Worm (Caenorhabditis elegans): Measurements from ENCODE around the gene trpp-3.

Gene trpp-3

DNA sequence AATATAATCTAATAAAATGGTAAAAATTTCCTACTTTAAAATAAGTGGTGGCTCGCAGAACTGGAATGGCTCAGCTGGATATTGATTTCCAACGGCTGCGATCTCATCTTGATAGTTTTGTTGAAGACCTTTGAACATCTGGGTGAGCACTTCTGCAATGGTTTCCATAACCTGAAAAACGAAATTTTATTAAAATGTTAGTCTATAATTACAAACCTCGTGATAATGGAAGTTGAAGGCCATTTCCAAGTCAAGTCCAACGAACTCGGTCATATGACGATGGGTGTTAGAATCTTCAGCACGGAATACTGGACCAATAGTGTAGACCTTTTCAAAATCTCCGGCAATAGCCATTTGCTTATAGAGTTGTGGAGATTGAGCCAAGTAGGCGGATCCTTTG is 35.6 kb upstream of the trpp-3 start:
- no peak for TF ChIP-seq ceh-22 (tag; optimal IDR thresholded peaks at IDR 0.05)
- no peak for TF ChIP-seq C38D4.7 (GFP tag; optimal IDR thresholded peaks at IDR 0.05)

- TF ChIP-seq ceh-6 (GFP tag; optimal IDR thresholded peaks at IDR 0.05) (no peak), pat-9 (tag; optimal IDR thresholded peaks at IDR 0.05) (no peak), pag-3 (tag; optimal IDR thresholded peaks at IDR 0.05; ENCODE audit: borderline replicate concordance) (no peak), tbx-2 (tag; optimal IDR thresholded peaks at IDR 0.05) (no peak), C08G9.2 (tag; optimal IDR thresholded peaks at IDR 0.05) (no peak), lin-11 (tag; optimal IDR thresholded peaks at IDR 0.05) (no peak), sdc-2 (tag; optimal IDR thresholded peaks at IDR 0.05) (no peak), pqm-1 (tag; optimal IDR thresholded peaks at IDR 0.05) (no peak), K09A11.1 (tag; optimal IDR thresholded peaks at IDR 0.05; ENCODE audit: insufficient read depth) (no peak), eyg-1 (tag; optimal IDR thresholded peaks at IDR 0.05) (no peak), che-1 (tag; optimal IDR thresholded peaks at IDR 0.05) (no peak), odd-2 (tag; optimal IDR thresholded peaks at IDR 0.05) (no peak), lim-6 (tag; optimal IDR thresholded peaks at IDR 0.05) (no peak), ceh-18 (tag; optimal IDR thresholded peaks at IDR 0.05) (no peak), elt-4 (tag; optimal IDR thresholded peaks at IDR 0.05) (no peak), ceh-24 (tag; optimal IDR thresholded peaks at IDR 0.05) (no peak)
These were observed 34.4 kb upstream of the trpp-3 start, which contains the start of the genes dars-1 and ctr-9 for ce11 chrIII:9490783-9491547. TSS of gene dars-1 (minus strand) at chrIII:9491215. TSS of gene ctr-9 (plus strand) at chrIII:9491396.

DNA sequence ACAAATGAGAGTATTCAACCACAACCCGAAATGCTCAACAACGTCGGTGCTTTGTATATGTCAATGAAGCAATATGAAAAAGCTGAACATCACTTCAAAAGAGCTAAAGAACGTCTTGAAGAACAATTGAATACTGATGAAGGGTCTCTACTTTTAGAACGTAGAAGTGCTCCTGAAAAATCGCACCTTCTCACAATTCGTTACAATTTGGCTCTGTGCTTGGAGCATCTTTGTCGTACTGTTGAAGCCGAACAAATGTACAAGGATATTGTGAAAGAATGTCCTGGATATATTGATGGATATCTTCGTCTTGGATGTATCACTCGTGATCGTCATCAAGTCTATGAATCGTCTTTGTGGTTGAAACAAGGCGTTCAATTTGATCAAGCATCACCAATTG is 31.1 kb upstream of the trpp-3 start:
- TF ChIP-seq Y22D7AL.16 (tag; optimal IDR thresholded peaks at IDR 0.05): no peak
- TF ChIP-seq ceh-19 (GFP tag; optimal IDR thresholded peaks at IDR 0.05): no peak
- TF ChIP-seq ceh-24 (tag; optimal IDR thresholded peaks at IDR 0.05): no peak
- TF ChIP-seq C38D4.7 (GFP tag; optimal IDR thresholded peaks at IDR 0.05): no peak
- TF ChIP-seq elt-4 (tag; optimal IDR thresholded peaks at IDR 0.05): no peak
- TF ChIP-seq nhr-11 (tag; optimal IDR thresholded peaks at IDR 0.05): no peak
- no peak for TF ChIP-seq ceh-31 (tag; optimal IDR thresholded peaks at IDR 0.05)
- no peak for TF ChIP-seq sdc-2 (tag; optimal IDR thresholded peaks at IDR 0.05)
- TF ChIP-seq syd-9 (tag; optimal IDR thresholded peaks at IDR 0.05): no peak
- TF ChIP-seq ceh-9 (tag; optimal IDR thresholded peaks at IDR 0.05): no peak
- no peak for TF ChIP-seq nfya-1 (tag; optimal IDR thresholded peaks at IDR 0.05)
- TF ChIP-seq npax-4 (tag; optimal IDR thresholded peaks at IDR 0.05): no peak
- TF ChIP-seq madf-2 (tag; optimal IDR thresholded peaks at IDR 0.05): no peak

- TF ChIP-seq ceh-31 (tag; optimal IDR thresholded peaks at IDR 0.05) (no peak), ets-4 (tag; optimal IDR thresholded peaks at IDR 0.05) (no peak), ceh-9 (tag; optimal IDR thresholded peaks at IDR 0.05) (no peak), elt-4 (tag; optimal IDR thresholded peaks at IDR 0.05) (no peak), sdc-2 (tag; optimal IDR thresholded peaks at IDR 0.05) (no peak), dmd-4 (tag; optimal IDR thresholded peaks at IDR 0.05; ENCODE audit: borderline replicate concordance) (no peak), ceh-2 (tag; optimal IDR thresholded peaks at IDR 0.05) (no peak), ceh-14 (tag; optimal IDR thresholded peaks at IDR 0.05) (no peak), pha-2 (tag; optimal IDR thresholded peaks at IDR 0.05) (no peak), ceh-34 (tag; optimal IDR thresholded peaks at IDR 0.05) (no peak)
These were observed 29.3 kb upstream of the trpp-3 start for ce11 chrIII:9496083-9496482.

DNA sequence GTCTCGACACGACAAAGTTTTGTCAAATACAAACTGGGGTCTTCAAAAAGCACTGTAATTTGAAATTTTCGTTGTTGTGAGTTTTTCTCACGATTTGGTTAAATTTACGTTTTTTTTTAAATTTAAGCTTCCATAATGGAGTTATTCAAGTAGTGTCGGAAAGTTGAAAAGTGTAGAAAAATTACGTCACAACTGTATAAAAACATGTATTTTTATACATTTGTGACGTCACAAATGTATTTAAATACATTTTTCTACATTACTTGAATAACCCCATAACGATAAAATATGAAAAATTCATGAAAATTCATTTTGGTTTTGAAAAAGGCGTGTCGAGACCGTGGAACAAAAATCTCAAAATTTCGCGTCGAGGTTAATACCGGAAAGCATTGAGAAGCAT is 27.9 kb upstream of the trpp-3 start:
- TF ChIP-seq ceh-45 (GFP tag; IDR thresholded peaks at IDR 0.05) (no peak), ceh-30 (tag; optimal IDR thresholded peaks at IDR 0.05) (no peak), madf-2 (tag; optimal IDR thresholded peaks at IDR 0.05) (no peak), lim-6 (tag; optimal IDR thresholded peaks at IDR 0.05) (no peak)

Measured in whole organism, late embryonic.